Worm (Caenorhabditis elegans): Measurements from ENCODE around the gene eif-3.B.

DNA sequence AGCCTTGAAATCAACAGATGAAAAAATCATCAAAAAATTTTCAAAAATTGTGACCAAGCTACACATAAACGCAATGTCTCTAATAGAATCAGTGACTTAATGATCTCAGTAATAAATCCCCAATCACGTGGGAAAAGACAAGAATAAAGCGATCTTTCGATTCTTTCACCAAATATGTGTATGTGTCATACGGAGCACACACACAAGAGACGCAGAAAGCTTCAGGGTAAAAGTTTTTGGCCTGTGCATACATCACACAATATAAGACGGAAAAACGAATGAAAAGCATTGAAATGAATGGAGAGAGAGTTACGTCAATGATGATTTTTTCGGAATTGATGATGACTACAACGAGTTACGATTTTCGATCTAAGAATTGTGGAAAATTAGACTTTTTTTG, 25.3 kb downstream of the eif-3.B start:
- TF ChIP-seq ama-1 (optimal IDR thresholded peaks at IDR 0.05) = no peak
- TF ChIP-seq ceh-36 (tag; optimal IDR thresholded peaks at IDR 0.05) = no peak
